Worm (Caenorhabditis elegans): ENCODE results near the gene nhr-213.
"Not testable (repeated sequence)": the region's sequence is repeated elsewhere in the genome, so short reads cannot be mapped to it uniquely, and the experiment has no call there.

- not testable (repeated sequence) for TF ChIP-seq ztf-23, tab-1, flt-1 (GFP tag; IDR thresholded peaks at IDR 0.05)
Measured at ce11 chrV:15929882-15930281, 33.3 kb upstream of the nhr-213 start, which contains the start of gene srbc-77.
